Fruit fly (Drosophila melanogaster) whole organism, pupa: Measurements from ENCODE around the gene Ndc80.

Experiments used
- CG10348 ChIP-seq: fragments of 200-800 bp; sonication (Bioruptor generic); IDR thresholded peaks from 2 replicates; pipeline ENCODE4 v1.3.6; 2022; ENCODE audit warnings: missing biosample characterization, missing genetic modification characterization
- CG12605 ChIP-seq: fragments of 200-800 bp; sonication (Bioruptor generic); IDR thresholded peaks from 2 replicates; pipeline ENCODE4 v1.3.6; 2022; ENCODE audit warnings: missing biosample characterization, missing genetic modification characterization
- CG14655 ChIP-seq: fragments of 200-800 bp; sonication (Bioruptor generic); optimal IDR thresholded peaks from 3 replicates; lab custom pipeline; 2017; ENCODE audit warnings: mild to moderate bottlenecking, missing biosample characterization, missing genetic modification reagents, missing genetic modification characterization
- CG17806 ChIP-seq: fragments of 200-800 bp; sonication (Bioruptor generic); optimal IDR thresholded peaks from 2 replicates; lab custom pipeline; 2018; ENCODE audit warnings: missing biosample characterization, mild to moderate bottlenecking, missing genetic modification characterization, moderate library complexity
- CG34367 ChIP-seq: fragments of 200-800 bp; sonication (Bioruptor generic); optimal IDR thresholded peaks from 2 replicates; lab custom pipeline; 2018; ENCODE audit warnings: missing biosample characterization, mild to moderate bottlenecking, missing genetic modification characterization
- CG4496 ChIP-seq: fragments of 200-800 bp; sonication (Bioruptor generic); IDR thresholded peaks from 3 replicates; pipeline ENCODE4 v1.3.6; 2022; ENCODE audit warnings: missing biosample characterization, missing genetic modification characterization
- CG8159 ChIP-seq: fragments of 200-800 bp; sonication (Bioruptor generic); optimal IDR thresholded peaks from 3 replicates; lab custom pipeline; 2018; ENCODE audit warnings: missing biosample characterization, mild to moderate bottlenecking, missing genetic modification characterization, moderate library complexity
- D1 ChIP-seq: fragments of 200-800 bp; sonication (Bioruptor generic); optimal IDR thresholded peaks from 2 replicates; lab custom pipeline; 2018; ENCODE audit warnings: missing biosample characterization, mild to moderate bottlenecking, missing genetic modification characterization, moderate library complexity
- EcR ChIP-seq: fragments of 200-800 bp; sonication (Bioruptor generic); optimal IDR thresholded peaks from 3 replicates; lab custom pipeline; 2019; ENCODE audit warnings: missing biosample characterization, missing genetic modification characterization, mild to moderate bottlenecking, moderate library complexity, missing genetic modification reagents
- rn ChIP-seq: fragments of 200-800 bp; sonication (Bioruptor generic); IDR thresholded peaks from 2 replicates; pipeline ENCODE4 v1.3.6; 2022; ENCODE audit warnings: missing biosample characterization, missing genetic modification characterization

DNA sequence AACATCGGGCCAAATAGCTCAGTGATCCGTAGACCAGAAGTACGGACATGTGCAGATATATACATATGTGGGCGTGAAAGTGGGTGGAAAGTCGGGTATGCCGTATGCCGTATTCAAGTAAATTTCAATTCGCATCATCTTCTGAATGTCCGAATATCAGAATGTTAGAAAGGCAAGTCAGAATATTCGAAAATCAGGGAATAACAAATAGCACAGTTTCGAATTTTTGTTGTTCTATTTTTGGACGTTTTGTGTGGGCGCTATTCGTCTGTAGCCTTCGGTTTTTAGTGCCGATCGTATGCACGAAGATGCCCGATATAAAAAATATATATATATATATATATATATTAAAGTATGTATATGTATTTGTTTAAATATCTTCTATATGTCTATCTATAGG is 7.4 kb downstream of the Ndc80 start:
- no peak for TF ChIP-seq CG10348
- no peak for TF ChIP-seq CG8159
- TF ChIP-seq D1 (tag; lab: Kevin White, UChicago): no peak
- no peak for TF ChIP-seq CG17806 (tag; lab: Kevin White, UChicago)
- TF ChIP-seq CG14655 (GFP tag; lab: Kevin White, UChicago): no peak
- TF ChIP-seq CG4496 (GFP tag; lab: Robert Waterston, UW): no peak
- no peak for TF ChIP-seq CG34367
- TF ChIP-seq CG12605 (GFP tag; lab: Robert Waterston, UW): no peak
- TF ChIP-seq EcR: no peak
- TF ChIP-seq rn: no peak
